Fruit fly (Drosophila melanogaster): ENCODE results near the gene Uch.
A peak's percentile ranks its signal among the peaks of the same experiment; 100 is the strongest.

Uch gene

DNA sequence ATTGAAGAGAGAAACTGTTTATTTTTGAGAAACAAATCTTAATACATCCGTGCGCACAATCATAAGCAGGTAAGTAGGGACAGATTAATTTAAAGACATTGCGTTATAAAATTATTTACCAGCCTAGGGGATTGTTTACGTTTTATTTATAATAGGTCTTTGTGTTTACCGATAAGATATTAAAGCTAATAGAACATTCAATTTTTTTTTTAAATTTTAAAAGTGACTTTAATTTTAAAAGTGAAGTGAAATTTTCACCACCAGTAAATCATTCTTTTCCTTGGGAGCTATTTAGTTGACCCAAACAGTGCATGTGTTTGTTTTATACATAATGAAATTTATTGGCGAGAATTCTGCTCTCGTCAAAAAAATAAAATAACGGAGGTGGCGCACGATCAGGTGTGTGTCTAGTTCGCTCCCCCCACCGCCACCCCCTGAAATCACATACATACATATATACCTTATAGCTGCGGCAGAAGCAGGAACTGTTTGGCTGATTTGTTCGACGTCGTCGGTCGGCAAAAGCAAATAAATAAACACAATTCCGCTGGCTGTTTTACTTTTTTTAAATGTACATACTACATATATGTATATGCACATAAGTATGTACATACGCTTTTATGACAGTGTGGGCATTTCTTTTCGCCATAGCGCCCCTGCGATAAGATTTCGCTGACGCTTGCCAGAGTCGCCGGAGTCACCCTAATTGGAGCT lies 37.9 kb downstream of the Uch start (continued):
- TF ChIP-seq pho (GFP tag; optimal IDR thresholded peaks at IDR 0.05) (peak; percentile 44), B-H2 (GFP tag; optimal IDR thresholded peaks at IDR 0.05) (peak; percentile 8), CG2875 (GFP tag; optimal IDR thresholded peaks at IDR 0.05) (no peak), Antp (GFP tag; optimal IDR thresholded peaks at IDR 0.05) (no peak), CG15011 (GFP tag; optimal IDR thresholded peaks at IDR 0.05) (peak; percentile 45), Adf1 (GFP tag; IDR thresholded peaks at IDR 0.05) (peak; percentile 59), CG11695 (GFP tag; IDR thresholded peaks at IDR 0.05) (peak; percentile 68; the same call in 2 of the 3 replicates), ro (GFP tag; IDR thresholded peaks at IDR 0.05) (no peak), nom (GFP tag; optimal IDR thresholded peaks at IDR 0.05) (peak; percentile 60), hth (optimal IDR thresholded peaks at IDR 0.05) (no peak), CG1024 (GFP tag; IDR thresholded peaks at IDR 0.05) (no peak), dmrt99B (tag; optimal IDR thresholded peaks at IDR 0.05) (peak; percentile 52), Dip3 (GFP tag; optimal IDR thresholded peaks at IDR 0.05) (peak; percentile 26), eve (GFP tag; optimal IDR thresholded peaks at IDR 0.05) (peak in 1 of 2 experiments; percentile 58), unc-4 (GFP tag; IDR thresholded peaks at IDR 0.05; ENCODE audit: partially characterized antibody) (no peak), Usf (GFP tag; optimal IDR thresholded peaks at IDR 0.05) (peak; percentile 44), chm (GFP tag; IDR thresholded peaks at IDR 0.05) (no peak), CG11456 (GFP tag; IDR thresholded peaks at IDR 0.05) (no peak), CG4404 (GFP tag; IDR thresholded peaks at IDR 0.05) (no peak), CG6765 (GFP tag; optimal IDR thresholded peaks at IDR 0.05) (peak; percentile 59), Aef1 (GFP tag; IDR thresholded peaks at IDR 0.05) (no peak), HLH3B (GFP tag; IDR thresholded peaks at IDR 0.05) (0 out of 2 replicates have a peak, but pooled peaks have one; percentile 40), Opbp (GFP tag; IDR thresholded peaks at IDR 0.05; ENCODE audit: partially characterized antibody) (no peak), Lhr (GFP tag; optimal IDR thresholded peaks at IDR 0.05) (no peak), vvl (GFP tag; IDR thresholded peaks at IDR 0.05) (no peak), tgo (GFP tag; IDR thresholded peaks at IDR 0.05) (no peak), CG3847 (GFP tag; IDR thresholded peaks at IDR 0.05) (peak; percentile 73), oc (tag; optimal IDR thresholded peaks at IDR 0.05) (no peak), D19B (GFP tag; optimal IDR thresholded peaks at IDR 0.05) (peak; percentile 53), CG9817 (tag; optimal IDR thresholded peaks at IDR 0.05) (peak; percentile 53), slbo (GFP tag; IDR thresholded peaks at IDR 0.05) (peak; percentile 46; the same call in 1 of the 2 replicates), lmd (GFP tag; IDR thresholded peaks at IDR 0.05) (peak; percentile 48), CG9932 (GFP tag; IDR thresholded peaks at IDR 0.05) (peak; percentile 62), CG12219 (GFP tag; optimal IDR thresholded peaks at IDR 0.05) (no peak), nerfin-2 (GFP tag; IDR thresholded peaks at IDR 0.05; ENCODE audit: partially characterized antibody) (no peak), CG18599 (GFP tag; optimal IDR thresholded peaks at IDR 0.05) (peak; percentile 74), pan (optimal IDR thresholded peaks at IDR 0.05) (no peak), pan (GFP tag; optimal IDR thresholded peaks at IDR 0.05 in 1 of 2, IDR thresholded peaks at IDR 0.05 in 1 of 2) (peak in 1 of 2 experiments; percentile 46), danr (GFP tag; IDR thresholded peaks at IDR 0.05) (no peak), chinmo (GFP tag; IDR thresholded peaks at IDR 0.05; ENCODE audit: partially characterized antibody) (peak; percentile 67; the same call in 1 of the 4 replicates), Fer3 (tag; optimal IDR thresholded peaks at IDR 0.05) (peak; percentile 68), HHEX (GFP tag; optimal IDR thresholded peaks at IDR 0.05) (peak; percentile 40), CG17829 (tag; optimal IDR thresholded peaks at IDR 0.05) (peak; percentile 35), emc (GFP tag; optimal IDR thresholded peaks at IDR 0.05) (no peak), onecut (GFP tag; IDR thresholded peaks at IDR 0.05) (no peak), CG8924 (tag; optimal IDR thresholded peaks at IDR 0.05) (peak; percentile 50), CG13287 (GFP tag; IDR thresholded peaks at IDR 0.05; ENCODE audit: partially characterized antibody) (no peak), CG30403 (GFP tag; optimal IDR thresholded peaks at IDR 0.05) (peak; percentile 52), trh (GFP tag; optimal IDR thresholded peaks at IDR 0.05) (no peak), so (GFP tag; IDR thresholded peaks at IDR 0.05) (0 out of 3 replicates have a peak, but pooled peaks have one; percentile 8)
